Fruit fly (Drosophila melanogaster): ENCODE data around the gene Ndae1.

The Ndae1 gene

dm6 chr2L:7188530-7188996, 60.6 kb downstream of the Ndae1 start (continued):
- TF ChIP-seq net (GFP tag; optimal IDR thresholded peaks at IDR 0.05): peak; percentile 100
- peak; percentile 100 for TF ChIP-seq OdsH (GFP tag; optimal IDR thresholded peaks at IDR 0.05)
- peak; percentile 100 for TF ChIP-seq svp (GFP tag)
- peak; percentile 100 for TF ChIP-seq CG11902 (GFP tag; optimal IDR thresholded peaks at IDR 0.05)
- TF ChIP-seq CG7368 (GFP tag; optimal IDR thresholded peaks at IDR 0.05): peak; percentile 99
- peak; percentile 100 for TF ChIP-seq CG31627 (GFP tag; optimal IDR thresholded peaks at IDR 0.05)
- TF ChIP-seq achi (GFP tag; optimal IDR thresholded peaks at IDR 0.05): peak; percentile 99
- peak; percentile 100 for TF ChIP-seq Hr4 (GFP tag; optimal IDR thresholded peaks at IDR 0.05)
- TF ChIP-seq CG10631 (GFP tag; optimal IDR thresholded peaks at IDR 0.05): peak; percentile 100
- peak; percentile 100 for TF ChIP-seq CG11294 (GFP tag; IDR thresholded peaks at IDR 0.05)
- peak; percentile 97 for TF ChIP-seq fd85E (GFP tag; optimal IDR thresholded peaks at IDR 0.05)
- TF ChIP-seq lz (GFP tag; optimal IDR thresholded peaks at IDR 0.05): peak; percentile 100
- TF ChIP-seq CG1621 (tag; optimal IDR thresholded peaks at IDR 0.05): peak; percentile 98
- TF ChIP-seq CG4318 (GFP tag; optimal IDR thresholded peaks at IDR 0.05): peak; percentile 100
- TF ChIP-seq spab (GFP tag; optimal IDR thresholded peaks at IDR 0.05): peak; percentile 99
- peak; percentile 100 for TF ChIP-seq Eip78C (GFP tag)
- peak; percentile 99 for TF ChIP-seq CG16779 (tag; optimal IDR thresholded peaks at IDR 0.05)
- peak; percentile 100 for TF ChIP-seq CG15336 (GFP tag; IDR thresholded peaks at IDR 0.05)
- TF ChIP-seq Hr39 (GFP tag; optimal IDR thresholded peaks at IDR 0.05): peak; percentile 99
- TF ChIP-seq CG6276 (GFP tag; optimal IDR thresholded peaks at IDR 0.05): peak; percentile 99
- TF ChIP-seq Sox15 (GFP tag; optimal IDR thresholded peaks at IDR 0.05): peak; percentile 100
- TF ChIP-seq fd59A (GFP tag; optimal IDR thresholded peaks at IDR 0.05): peak; percentile 100
- TF ChIP-seq CG34406 (GFP tag; optimal IDR thresholded peaks at IDR 0.05): peak; percentile 100
- TF ChIP-seq esn (GFP tag; optimal IDR thresholded peaks at IDR 0.05): peak; percentile 100
- TF ChIP-seq eg (GFP tag; IDR thresholded peaks at IDR 0.05): peak; percentile 99
- peak; percentile 99 to 100 for TF ChIP-seq salr (GFP tag; optimal IDR thresholded peaks at IDR 0.05)
- peak; percentile 100 for TF ChIP-seq dac (GFP tag; optimal IDR thresholded peaks at IDR 0.05)
- peak; percentile 98 for TF ChIP-seq Blimp-1 (GFP tag; optimal IDR thresholded peaks at IDR 0.05)
- peak; percentile 100 for TF ChIP-seq CG8119 (GFP tag; IDR thresholded peaks at IDR 0.05)

DNA sequence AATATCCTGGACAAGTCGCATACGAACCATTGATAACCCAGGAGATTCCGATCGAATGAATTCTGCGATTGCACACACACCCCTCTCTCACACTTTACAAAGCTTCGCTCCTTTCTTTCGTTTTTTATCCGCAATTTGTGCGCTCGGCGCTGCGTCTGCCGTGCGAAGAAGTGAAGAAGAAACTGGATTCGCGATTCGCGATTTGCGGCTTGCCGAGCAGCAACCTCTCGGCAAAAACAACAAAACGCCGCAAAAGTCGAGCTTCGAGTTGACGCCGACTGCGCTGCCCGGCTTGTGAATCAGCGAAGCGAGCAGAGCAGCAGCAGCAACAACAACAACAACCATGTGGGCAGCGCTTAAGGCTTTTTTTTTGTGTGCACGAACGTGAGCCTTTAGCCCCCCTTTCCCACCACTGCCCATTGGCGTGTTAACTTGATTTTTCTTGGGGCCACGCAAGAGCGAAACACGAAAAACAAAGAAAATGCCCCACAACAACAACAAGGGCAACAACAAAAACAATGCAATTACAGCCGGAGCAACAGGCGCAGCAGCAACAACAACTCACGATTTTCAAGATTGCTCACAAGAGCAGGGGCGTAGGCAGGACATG, 61.1 kb downstream of the Ndae1 start:
- TF ChIP-seq CG9139 (GFP tag; optimal IDR thresholded peaks at IDR 0.05) (no peak), lz (GFP tag; optimal IDR thresholded peaks at IDR 0.05) (no peak), CG34406 (GFP tag; optimal IDR thresholded peaks at IDR 0.05) (no peak), CG6808 (GFP tag; optimal IDR thresholded peaks at IDR 0.05) (no peak)

DNA sequence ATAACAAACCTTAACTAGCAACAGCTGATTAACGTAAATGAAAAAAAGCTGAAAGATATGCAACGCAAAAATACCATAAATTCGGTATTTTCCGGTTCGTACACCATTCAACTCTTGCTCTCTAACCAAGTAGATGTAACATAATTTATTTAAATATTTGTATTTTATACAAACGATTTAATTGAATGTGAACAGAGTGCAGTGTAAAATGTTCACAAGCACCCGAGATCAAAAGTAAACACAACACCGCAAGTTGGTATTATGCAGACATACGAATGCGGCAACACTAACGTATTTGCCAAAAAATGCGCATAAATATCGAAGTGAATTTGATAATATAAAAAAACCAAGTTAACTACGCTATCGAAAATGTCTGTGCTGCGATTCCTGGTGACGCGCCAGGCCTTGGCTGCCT, 67.2 kb downstream of the Ndae1 start, which contains the start of gene MICU1:
Gene MICU1, plus strand, starts transcription at position 257 of the 415 bp plus-strand sequence.
- peak; percentile 98 for TF ChIP-seq fkh (GFP tag; optimal IDR thresholded peaks at IDR 0.05)
- no peak for TF ChIP-seq Hr38 (GFP tag; optimal IDR thresholded peaks at IDR 0.05)
- TF ChIP-seq net (GFP tag; optimal IDR thresholded peaks at IDR 0.05): no peak
- peak; percentile 65 for TF ChIP-seq Eip78C (GFP tag)
- no peak for TF ChIP-seq topi (GFP tag; optimal IDR thresholded peaks at IDR 0.05)

DNA sequence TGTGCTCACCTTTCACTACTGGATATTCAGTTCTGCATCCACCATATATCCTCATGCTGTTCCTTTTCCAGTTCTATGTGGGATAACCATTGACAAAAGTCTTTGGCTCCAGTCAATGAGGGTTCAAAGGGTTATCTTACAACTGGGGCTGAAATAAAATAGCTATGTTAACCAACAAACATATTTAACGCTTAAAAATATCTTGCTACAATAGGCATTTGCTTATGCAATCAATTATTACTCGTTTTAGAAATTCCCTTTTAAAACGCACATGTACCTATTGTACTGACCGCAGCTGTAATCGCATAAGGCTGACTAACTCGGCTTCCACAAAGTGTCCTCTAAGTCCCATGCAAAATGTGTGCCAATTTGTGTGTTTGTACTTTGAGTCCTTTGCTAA, 69.9 kb downstream of the Ndae1 start:
- TF ChIP-seq CG10631 (GFP tag; optimal IDR thresholded peaks at IDR 0.05) (no peak), Eip78C (GFP tag) (peak; percentile 14), dsx (GFP tag; optimal IDR thresholded peaks at IDR 0.05; ENCODE audit: poor library complexity, severe bottlenecking) (no peak), acj6 (GFP tag; optimal IDR thresholded peaks at IDR 0.05) (peak; percentile 6), Hr39 (GFP tag; optimal IDR thresholded peaks at IDR 0.05) (no peak), CG1621 (tag; optimal IDR thresholded peaks at IDR 0.05) (no peak), eg (GFP tag; IDR thresholded peaks at IDR 0.05) (no peak), cyc (GFP tag; optimal IDR thresholded peaks at IDR 0.05) (no peak), fd59A (GFP tag; optimal IDR thresholded peaks at IDR 0.05) (no peak), CG15336 (GFP tag; IDR thresholded peaks at IDR 0.05) (no peak), CG6163 (GFP tag; IDR thresholded peaks at IDR 0.05) (peak; percentile 54; the same call in 2 of the 3 replicates), Smox (GFP tag; optimal IDR thresholded peaks at IDR 0.05) (no peak), CG11294 (GFP tag; IDR thresholded peaks at IDR 0.05) (no peak), esn (GFP tag; optimal IDR thresholded peaks at IDR 0.05) (no peak), Eip93F (GFP tag; optimal IDR thresholded peaks at IDR 0.05) (no peak), Hr4 (GFP tag; optimal IDR thresholded peaks at IDR 0.05) (no peak), topi (GFP tag; optimal IDR thresholded peaks at IDR 0.05) (peak; percentile 4), CG34406 (GFP tag; optimal IDR thresholded peaks at IDR 0.05) (no peak)

Measured in whole organism, prepupa.